Fruit fly (Drosophila melanogaster): ENCODE results near the gene comm.
A peak's percentile ranks its signal among the peaks of the same experiment; 100 is the strongest.

Gene comm

DNA sequence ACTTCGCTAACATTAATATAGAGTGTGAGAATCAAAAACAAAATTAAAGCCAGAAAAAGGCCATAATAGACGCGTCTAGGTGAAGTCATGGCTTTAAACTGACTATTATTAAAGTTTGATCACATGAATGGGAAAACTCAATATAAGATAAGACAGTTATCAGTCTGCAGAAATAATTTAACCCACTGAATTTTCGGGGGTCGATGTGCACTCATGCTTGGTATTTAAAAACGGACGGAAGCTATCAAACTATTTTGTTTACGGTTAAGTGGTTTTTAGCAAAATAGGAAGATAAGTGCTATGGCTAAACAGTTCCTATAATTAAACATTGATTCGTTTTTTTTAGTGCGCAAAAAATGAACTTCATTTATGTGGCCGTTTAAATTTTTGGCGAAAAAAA, 36.3 kb downstream of the comm start, which contains the start of gene CG34451:
CG34451 (minus strand) TSS at position 101 of the 400 bp plus-strand sequence.
- TF ChIP-seq CG3032 (tag; optimal IDR thresholded peaks at IDR 0.05): no peak
- TF ChIP-seq Eip78C (GFP tag): no peak
- TF ChIP-seq Blimp-1 (GFP tag; optimal IDR thresholded peaks at IDR 0.05): no peak
- no peak for TF ChIP-seq fd59A (GFP tag; optimal IDR thresholded peaks at IDR 0.05)
- TF ChIP-seq Lpt (GFP tag; optimal IDR thresholded peaks at IDR 0.05): no peak
- no peak for TF ChIP-seq CG6854 (GFP tag; optimal IDR thresholded peaks at IDR 0.05)
- TF ChIP-seq CG8632 (GFP tag; optimal IDR thresholded peaks at IDR 0.05): no peak
- TF ChIP-seq CG6792 (GFP tag; optimal IDR thresholded peaks at IDR 0.05): no peak
- no peak for TF ChIP-seq CG8319 (GFP tag; optimal IDR thresholded peaks at IDR 0.05)
- TF ChIP-seq esn (GFP tag; optimal IDR thresholded peaks at IDR 0.05): no peak
- TF ChIP-seq eg (GFP tag; IDR thresholded peaks at IDR 0.05): no peak
- TF ChIP-seq CG31627 (GFP tag; optimal IDR thresholded peaks at IDR 0.05): no peak
- no peak for TF ChIP-seq CG8119 (GFP tag; IDR thresholded peaks at IDR 0.05)
- TF ChIP-seq Ets96B (tag; optimal IDR thresholded peaks at IDR 0.05): no peak
- no peak for TF ChIP-seq Met (GFP tag; optimal IDR thresholded peaks at IDR 0.05)
- no peak for TF ChIP-seq salr (GFP tag; optimal IDR thresholded peaks at IDR 0.05)
- no peak for TF ChIP-seq CG3919 (GFP tag; optimal IDR thresholded peaks at IDR 0.05)
- TF ChIP-seq Hr39 (GFP tag; optimal IDR thresholded peaks at IDR 0.05): no peak
- TF ChIP-seq Ets21C (GFP tag; optimal IDR thresholded peaks at IDR 0.05): no peak

DNA sequence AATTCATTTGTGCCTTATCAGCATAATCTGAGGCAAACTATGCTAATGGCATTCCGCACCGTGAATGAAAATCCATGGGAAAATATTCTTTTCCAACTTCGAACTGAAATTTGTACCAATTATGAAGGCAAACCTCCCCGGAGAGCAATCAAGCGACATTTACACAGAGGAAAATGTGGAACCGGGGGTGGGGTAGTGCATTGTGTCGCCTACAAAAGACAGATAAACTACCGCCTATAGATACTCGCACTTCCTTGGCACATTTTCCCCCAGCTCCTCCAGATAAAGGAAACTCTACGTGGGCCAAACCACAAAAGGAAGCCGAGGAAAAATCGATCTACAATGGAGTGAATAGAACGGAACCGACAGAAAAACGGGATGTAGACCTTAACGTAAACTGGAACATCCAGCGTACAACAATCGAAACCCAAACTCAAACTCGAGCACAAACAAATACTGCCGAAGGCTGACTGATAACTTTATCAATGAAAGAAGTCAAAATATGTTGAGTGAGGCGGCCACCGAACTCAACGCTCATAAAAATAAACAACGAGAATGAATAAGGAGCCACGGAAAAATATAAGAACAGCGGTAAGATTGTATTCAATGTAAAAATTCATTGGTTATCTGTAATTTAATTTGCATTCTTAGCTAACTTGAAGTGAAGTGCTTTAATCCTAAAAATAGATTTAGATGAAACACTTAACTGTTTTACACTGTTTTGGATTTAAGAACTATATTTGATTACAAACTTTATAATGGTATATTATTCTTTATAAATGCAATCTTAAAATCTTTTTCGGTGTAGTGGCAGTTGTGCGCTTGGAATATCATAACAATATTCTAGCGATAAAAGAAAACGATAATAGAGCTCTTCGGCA, 37.3 kb downstream of the comm start:
- TF ChIP-seq achi (GFP tag; optimal IDR thresholded peaks at IDR 0.05) (no peak), net (GFP tag; optimal IDR thresholded peaks at IDR 0.05) (no peak), CG10669 (GFP tag; optimal IDR thresholded peaks at IDR 0.05) (no peak), topi (GFP tag; optimal IDR thresholded peaks at IDR 0.05) (no peak), svp (GFP tag) (peak; percentile 77), Ets96B (tag; optimal IDR thresholded peaks at IDR 0.05) (no peak), Met (GFP tag; optimal IDR thresholded peaks at IDR 0.05) (peak; percentile 68), fkh (GFP tag; optimal IDR thresholded peaks at IDR 0.05) (peak; percentile 60), Ets21C (GFP tag; optimal IDR thresholded peaks at IDR 0.05) (no peak), Lpt (GFP tag; optimal IDR thresholded peaks at IDR 0.05) (no peak), Eip93F (GFP tag; optimal IDR thresholded peaks at IDR 0.05) (no peak), dsx (GFP tag; optimal IDR thresholded peaks at IDR 0.05; ENCODE audit: poor library complexity, severe bottlenecking) (no peak), pdm3 (GFP tag; optimal IDR thresholded peaks at IDR 0.05) (no peak), cyc (GFP tag; optimal IDR thresholded peaks at IDR 0.05) (peak; percentile 18), CG9139 (GFP tag; optimal IDR thresholded peaks at IDR 0.05) (no peak)

DNA sequence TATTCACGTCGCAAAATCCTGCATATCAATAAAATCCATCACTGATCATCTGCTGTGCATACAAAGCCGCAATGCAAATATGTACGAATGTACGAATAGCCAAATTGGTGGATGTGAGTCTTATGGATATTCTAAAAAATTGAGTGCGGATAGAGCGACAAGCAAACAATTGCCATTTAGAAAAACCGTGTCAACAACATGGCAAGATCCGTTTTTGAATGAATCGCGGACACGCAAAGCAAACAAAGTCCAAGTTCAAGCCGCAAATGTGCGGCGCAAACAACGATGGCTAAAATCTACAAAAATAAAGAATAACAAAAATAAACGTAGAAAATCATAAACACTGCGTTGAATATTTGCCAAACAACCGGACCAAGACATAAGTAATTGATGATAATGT, 38.7 kb downstream of the comm start:
- TF ChIP-seq fkh (GFP tag; optimal IDR thresholded peaks at IDR 0.05) (peak; percentile 87), topi (GFP tag; optimal IDR thresholded peaks at IDR 0.05) (no peak)

DNA sequence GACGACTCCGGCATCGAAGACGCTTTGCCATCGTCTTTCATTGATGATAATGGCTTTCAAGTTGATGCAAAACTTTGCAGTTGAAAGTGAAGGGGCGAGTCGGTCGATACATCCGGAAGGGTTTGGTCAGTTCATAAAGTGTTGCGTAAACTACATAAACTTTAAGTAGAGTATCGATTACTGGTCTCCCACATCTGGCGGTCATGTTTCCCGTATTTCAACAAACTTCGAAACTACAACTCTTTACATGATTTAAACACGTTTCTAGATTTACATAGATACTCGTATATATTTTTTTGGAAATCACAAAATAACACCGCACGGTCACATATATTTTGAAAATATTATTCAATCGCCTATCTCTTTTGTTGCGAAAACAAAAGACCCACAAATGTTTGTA, 40.4 kb downstream of the comm start, which contains the start of gene CG34452:
CG34452 (minus strand) TSS at position 101 of the 400 bp plus-strand sequence.
- TF ChIP-seq CG11762 (GFP tag; optimal IDR thresholded peaks at IDR 0.05; ENCODE audit: insufficient read depth) (no peak), Lpt (GFP tag; optimal IDR thresholded peaks at IDR 0.05) (no peak), CG11294 (GFP tag; IDR thresholded peaks at IDR 0.05) (no peak), CG10631 (GFP tag; optimal IDR thresholded peaks at IDR 0.05) (no peak), Sox102F (GFP tag; optimal IDR thresholded peaks at IDR 0.05) (no peak)
